Fruit fly (Drosophila melanogaster) whole organism, wandering third instar larva: ENCODE results near the gene CG8526.

ENCODE experiments used
- CG32264 ChIP-seq: fragments of 200-800 bp; sonication (Bioruptor generic); optimal IDR thresholded peaks from 2 replicates; lab custom pipeline; 2016; ENCODE audit warnings: missing biosample characterization, missing genetic modification characterization
- CG9705 ChIP-seq: fragments of 200-800 bp; sonication (Bioruptor generic); optimal IDR thresholded peaks from 2 replicates; lab custom pipeline; 2018; ENCODE audit warnings: missing biosample characterization, mild to moderate bottlenecking, missing genetic modification characterization
- Dif ChIP-seq: fragments of 200-275, 200-300 bp; sonication (Bioruptor generic); optimal IDR thresholded peaks from 2 replicates; lab custom pipeline; 2018; ENCODE audit warnings: missing biosample characterization, missing genetic modification characterization; ENCODE audit not compliant: partially characterized antibody
- Hnf4 ChIP-seq: fragments of 200-800 bp; sonication (Bioruptor generic); optimal IDR thresholded peaks from 2 replicates; lab custom pipeline; 2016; ENCODE audit warnings: missing biosample characterization, mild to moderate bottlenecking, missing genetic modification characterization
- Mio ChIP-seq: sonication (Bioruptor generic); optimal IDR thresholded peaks from 2 replicates; lab custom pipeline; 2016; ENCODE audit warnings: missing biosample characterization, missing genetic modification characterization
- Sp1 ChIP-seq: fragments of 200-800 bp; sonication (Bioruptor generic); optimal IDR thresholded peaks from 3 replicates; lab custom pipeline; 2019; ENCODE audit warnings: missing biosample characterization, mild to moderate bottlenecking, missing genetic modification characterization, moderate library complexity
- br ChIP-seq: fragments of 200-800 bp; sonication (Bioruptor generic); optimal IDR thresholded peaks from 2 replicates; lab custom pipeline; 2016; ENCODE audit warnings: missing biosample characterization, missing genetic modification characterization
- dsf ChIP-seq: sonication (Bioruptor generic); optimal IDR thresholded peaks from 2 replicates; lab custom pipeline; 2016; ENCODE audit warnings: missing biosample characterization, missing genetic modification characterization, borderline replicate concordance
- lola ChIP-seq: fragments of >200 bp; optimal IDR thresholded peaks from 2 replicates; lab custom pipeline; 2017; ENCODE audit warnings: missing biosample characterization, missing genetic modification characterization
- sv ChIP-seq: fragments of 200-800 bp; sonication (Bioruptor generic); optimal IDR thresholded peaks from 3 replicates; lab custom pipeline; 2016; ENCODE audit warnings: missing biosample characterization, missing genetic modification characterization
- usp ChIP-seq: fragments of >200 bp; optimal IDR thresholded peaks from 2 replicates; lab custom pipeline; 2017; ENCODE audit warnings: missing biosample characterization, missing genetic modification characterization

DNA sequence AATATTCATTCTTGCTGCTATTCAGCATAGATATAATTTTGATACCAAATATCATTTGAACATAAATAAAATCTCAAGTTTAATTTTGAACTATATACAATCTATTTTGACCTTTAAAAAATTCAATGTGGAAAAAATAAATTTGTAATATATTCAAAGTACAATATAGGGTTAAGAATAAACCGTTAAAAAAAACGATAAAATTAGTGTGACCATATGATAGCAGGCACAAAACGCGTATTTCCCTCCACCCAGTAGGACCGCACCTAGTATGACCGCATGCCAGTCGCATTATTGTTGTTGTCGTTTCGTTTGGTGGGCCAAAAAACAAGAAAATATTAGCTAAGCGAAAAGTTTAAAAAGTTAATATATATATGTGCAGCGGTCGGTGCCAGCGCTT is 8.1 kb upstream of the CG8526 start, which contains the start of gene CG8516:
- no peak for TF ChIP-seq Hnf4 (GFP tag; lab: Kevin White, UChicago)
- TF ChIP-seq br: no peak
- no peak for TF ChIP-seq Mio
- peak; percentile 11 for TF ChIP-seq sv
- TF ChIP-seq CG9705 (GFP tag; lab: Kevin White, UChicago): no peak
- TF ChIP-seq CG32264 (GFP tag; lab: Kevin White, UChicago): no peak
- TF ChIP-seq Sp1 (GFP tag; lab: Kevin White, UChicago): peak; percentile 11
- no peak for TF ChIP-seq usp
- TF ChIP-seq lola: no peak
- no peak for TF ChIP-seq dsf (GFP tag; lab: Kevin White, UChicago)
- TF ChIP-seq Dif (GFP tag; lab: Kevin White, UChicago): no peak
